Worm (Caenorhabditis elegans): ENCODE measurements around the gene alh-9.

- no peak for TF ChIP-seq ztf-29 (GFP tag; IDR thresholded peaks at IDR 0.05)
- TF ChIP-seq flt-1 (GFP tag; IDR thresholded peaks at IDR 0.05): no peak
- no peak for TF ChIP-seq cog-1 (tag; optimal IDR thresholded peaks at IDR 0.05)
- no peak for TF ChIP-seq tab-1 (GFP tag; IDR thresholded peaks at IDR 0.05)
- no peak for TF ChIP-seq klf-2 (GFP tag; conservative IDR thresholded peaks at IDR 0.05)
- no peak for TF ChIP-seq ztf-23 (GFP tag; IDR thresholded peaks at IDR 0.05)
Measured at ce11 chrIII:5874263-5874662, 18.4 kb downstream of the alh-9 start.
